Worm (Caenorhabditis elegans) whole organism, late embryonic: ENCODE measurements around the gene pigk-1.
A peak's percentile ranks its signal among the peaks of the same experiment; 100 is the strongest.

Source experiments
- F13H6.1 ChIP-seq: sonication (generic microtip); optimal IDR thresholded peaks from 2 replicates; lab custom pipeline; 2016; ENCODE audit warnings: missing genetic modification characterization, missing compliant biosample characterization
- K02D7.2 ChIP-seq: sonication (generic microtip); optimal IDR thresholded peaks from 2 replicates; lab custom pipeline; 2017; ENCODE audit warnings: mild to moderate bottlenecking, missing genetic modification characterization, missing compliant biosample characterization
- ahr-1 ChIP-seq: sonication (generic microtip); optimal IDR thresholded peaks from 2 replicates; lab custom pipeline; 2016; ENCODE audit warnings: missing genetic modification characterization, missing compliant biosample characterization
- ama-1 ChIP-seq: fragments of 150-350 bp; optimal IDR thresholded peaks from 2 replicates; lab custom pipeline; 2014
- ceh-18 ChIP-seq: sonication (generic microtip); optimal IDR thresholded peaks from 2 replicates; lab custom pipeline; 2016; ENCODE audit warnings: missing genetic modification characterization, missing compliant biosample characterization
- ceh-30 ChIP-seq: fragments of 150-350 bp; optimal IDR thresholded peaks from 2 replicates; lab custom pipeline; 2014; ENCODE audit warnings: missing biosample characterization, missing genetic modification characterization
- ceh-31 ChIP-seq: sonication (generic microtip); optimal IDR thresholded peaks from 2 replicates; lab custom pipeline; 2016; ENCODE audit warnings: missing genetic modification characterization, missing compliant biosample characterization
- ceh-34 ChIP-seq: sonication (generic microtip); optimal IDR thresholded peaks from 2 replicates; lab custom pipeline; 2016; ENCODE audit warnings: mild to moderate bottlenecking, missing genetic modification characterization, missing compliant biosample characterization
- ceh-48 ChIP-seq: sonication (generic microtip); optimal IDR thresholded peaks from 2 replicates; lab custom pipeline; 2016; ENCODE audit warnings: missing genetic modification characterization, inconsistent platforms, missing compliant biosample characterization
- che-1 ChIP-seq: sonication (generic microtip); optimal IDR thresholded peaks from 2 replicates; lab custom pipeline; 2016; ENCODE audit warnings: mild to moderate bottlenecking, missing genetic modification characterization, missing compliant biosample characterization
- dve-1 ChIP-seq: sonication (generic microtip); optimal IDR thresholded peaks from 2 replicates; lab custom pipeline; 2017; ENCODE audit warnings: antibody characterized with exemption, mild to moderate bottlenecking, missing genetic modification characterization, missing compliant biosample characterization
- elt-2 ChIP-seq: sonication (generic microtip); optimal IDR thresholded peaks from 2 replicates; lab custom pipeline; 2016; ENCODE audit warnings: missing genetic modification reagents, missing genetic modification characterization, missing compliant biosample characterization
- ets-4 ChIP-seq: sonication (generic microtip); optimal IDR thresholded peaks from 2 replicates; lab custom pipeline; 2016; ENCODE audit warnings: missing genetic modification characterization, missing compliant biosample characterization
- eyg-1 ChIP-seq: sonication (generic microtip); optimal IDR thresholded peaks from 2 replicates; lab custom pipeline; 2016; ENCODE audit warnings: missing genotype, missing genetic modification characterization, missing compliant biosample characterization
- fkh-6 ChIP-seq: sonication (generic microtip); optimal IDR thresholded peaks from 2 replicates; lab custom pipeline; 2016; ENCODE audit warnings: missing genetic modification characterization, missing compliant biosample characterization
- gmeb-2 ChIP-seq: sonication (generic microtip); optimal IDR thresholded peaks from 2 replicates; lab custom pipeline; 2016; ENCODE audit warnings: missing genetic modification characterization, inconsistent platforms, missing compliant biosample characterization
- hlh-13 ChIP-seq: fragments of 200-800 bp; sonication (Bioruptor generic); optimal IDR thresholded peaks from 2 replicates; lab custom pipeline; 2018; ENCODE audit warnings: mild to moderate bottlenecking, missing genetic modification characterization, missing compliant biosample characterization
- hlh-30 ChIP-seq: sonication (generic microtip); optimal IDR thresholded peaks from 2 replicates; lab custom pipeline; 2017; ENCODE audit warnings: antibody characterized with exemption, missing genetic modification characterization, missing compliant biosample characterization; ENCODE audit not compliant: insufficient read depth
- hlh-6 ChIP-seq: sonication (generic microtip); optimal IDR thresholded peaks from 2 replicates; lab custom pipeline; 2016; ENCODE audit warnings: missing genotype, missing genetic modification characterization, missing compliant biosample characterization
- hlh-8 ChIP-seq: sonication (generic microtip); optimal IDR thresholded peaks from 2 replicates; lab custom pipeline; 2016; ENCODE audit warnings: missing genotype, missing genetic modification characterization, missing compliant biosample characterization
- lim-6 ChIP-seq: sonication (generic microtip); optimal IDR thresholded peaks from 2 replicates; lab custom pipeline; 2016; ENCODE audit warnings: missing genetic modification characterization, missing compliant biosample characterization
- lin-11 ChIP-seq: fragments of 200-800 bp; sonication (Bioruptor generic); optimal IDR thresholded peaks from 2 replicates; lab custom pipeline; 2018; ENCODE audit warnings: mild to moderate bottlenecking, missing genetic modification characterization, missing compliant biosample characterization
- nfya-1 ChIP-seq: sonication (generic microtip); optimal IDR thresholded peaks from 2 replicates; lab custom pipeline; 2017; ENCODE audit warnings: missing genetic modification characterization, mild to moderate bottlenecking, missing compliant biosample characterization, antibody characterized with exemption, moderate library complexity
- npax-4 ChIP-seq: sonication (generic microtip); optimal IDR thresholded peaks from 2 replicates; lab custom pipeline; 2016; ENCODE audit warnings: missing genetic modification characterization, missing compliant biosample characterization
- odd-2 ChIP-seq: sonication (generic microtip); optimal IDR thresholded peaks from 2 replicates; lab custom pipeline; 2017; ENCODE audit warnings: antibody characterized with exemption, mild to moderate bottlenecking, missing genetic modification characterization, missing compliant biosample characterization
- pag-3 ChIP-seq: sonication (generic microtip); optimal IDR thresholded peaks from 2 replicates; lab custom pipeline; 2016; ENCODE audit warnings: missing compliant biosample characterization, missing genetic modification characterization, borderline replicate concordance
- pax-1 ChIP-seq: fragments of 150-350 bp; optimal IDR thresholded peaks from 2 replicates; lab custom pipeline; 2014; ENCODE audit warnings: missing biosample characterization, missing genetic modification characterization
- pha-2 ChIP-seq: sonication (generic microtip); optimal IDR thresholded peaks from 2 replicates; lab custom pipeline; 2017; ENCODE audit warnings: mild to moderate bottlenecking, missing genetic modification characterization, missing compliant biosample characterization
- pha-4 ChIP-seq: fragments of 150-350 bp; optimal IDR thresholded peaks from 2 replicates; lab custom pipeline; 2018; ENCODE audit warnings: missing biosample characterization, missing genetic modification reagents, missing genetic modification characterization
- ref-2 ChIP-seq: sonication (generic microtip); optimal IDR thresholded peaks from 2 replicates; lab custom pipeline; 2016; ENCODE audit warnings: missing genetic modification characterization, missing compliant biosample characterization
- rnt-1 ChIP-seq: sonication (generic microtip); optimal IDR thresholded peaks from 2 replicates; lab custom pipeline; 2016; ENCODE audit warnings: missing genetic modification characterization, missing compliant biosample characterization
- tbx-2 ChIP-seq: sonication (generic microtip); optimal IDR thresholded peaks from 2 replicates; lab custom pipeline; 2016; ENCODE audit warnings: missing genetic modification characterization, missing compliant biosample characterization
- unc-3 ChIP-seq, 2 experiments: fragments of 200-800 bp in 1 of 2; sonication (Bioruptor generic) in 1 of 2; sonication (generic microtip) in 1 of 2; conservative IDR thresholded peaks in 1 of 2; optimal IDR thresholded peaks in 1 of 2; 2 replicates each; pipeline versions ENCODE4 v1.3.6 to Lab custom; 2016 to 2022; ENCODE audit warnings: missing compliant biosample characterization in 2 of 2, missing genetic modification characterization in 2 of 2, missing genetic modification reagents in 1 of 2
- unc-42 ChIP-seq: sonication (generic microtip); optimal IDR thresholded peaks from 2 replicates; lab custom pipeline; 2016; ENCODE audit warnings: missing genotype, missing genetic modification characterization, missing compliant biosample characterization
- unc-55 ChIP-seq: sonication (generic microtip); optimal IDR thresholded peaks from 2 replicates; lab custom pipeline; 2017; ENCODE audit warnings: missing biosample characterization, missing genetic modification reagents, missing genetic modification characterization
- zip-5 ChIP-seq: sonication (generic microtip); optimal IDR thresholded peaks from 2 replicates; lab custom pipeline; 2016; ENCODE audit warnings: missing genetic modification characterization, missing compliant biosample characterization
- ztf-16 ChIP-seq: sonication (generic microtip); optimal IDR thresholded peaks from 2 replicates; lab custom pipeline; 2017; ENCODE audit warnings: missing genetic modification characterization, missing compliant biosample characterization

Gene pigk-1

ce11 chrIV:11109771-11110170 is at the start of gene pigk-1:
Gene pigk-1, minus strand, starts transcription at chrIV:11110018.
- TF ChIP-seq npax-4 (tag; lab: Kevin White, UChicago) (no peak), rnt-1 (no peak), hlh-6 (tag; lab: Kevin White, UChicago) (no peak)
- TF ChIP-seq, all 69 proteins: peak for 0

DNA sequence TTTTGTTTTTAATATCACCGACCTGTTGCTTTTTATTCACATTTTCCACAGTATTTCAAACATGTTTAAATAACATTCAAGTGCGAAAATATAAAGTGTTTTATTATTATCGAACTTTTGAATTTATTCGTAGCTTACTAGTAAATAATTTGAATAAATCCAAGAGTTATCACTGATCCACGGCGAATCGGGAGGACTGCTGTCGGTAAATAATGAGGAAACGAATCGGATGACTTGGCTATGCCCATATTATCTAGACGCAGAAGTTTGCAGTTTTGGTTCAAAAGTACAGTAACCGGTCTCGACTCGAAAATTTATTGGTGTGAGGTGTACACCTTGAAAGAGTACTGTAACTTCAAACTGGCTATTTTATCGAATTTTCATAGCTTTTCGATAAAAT is 46.7 kb upstream of the pigk-1 start:
- TF ChIP-seq pha-2 (tag; lab: Kevin White, UChicago) (no peak), ama-1 (lab: Kevin White, UChicago) (no peak), ceh-48 (no peak), pha-4 (tag; lab: Kevin White, UChicago) (no peak), ceh-30 (no peak), elt-2 (no peak), nfya-1 (tag; lab: Kevin White, UChicago) (no peak), fkh-6 (tag; lab: Kevin White, UChicago) (no peak), ahr-1 (tag; lab: Kevin White, UChicago) (no peak), ets-4 (no peak), eyg-1 (tag; lab: Kevin White, UChicago) (no peak), unc-3 (GFP tag; conservative IDR thresholded peaks at IDR 0.05; lab: Robert Waterston, UW) (no peak), unc-3 (tag; optimal IDR thresholded peaks at IDR 0.05; lab: Kevin White, UChicago) (no peak), unc-42 (tag; lab: Kevin White, UChicago) (no peak), ztf-16 (tag; lab: Kevin White, UChicago) (no peak), ceh-31 (tag; lab: Kevin White, UChicago) (no peak)

DNA sequence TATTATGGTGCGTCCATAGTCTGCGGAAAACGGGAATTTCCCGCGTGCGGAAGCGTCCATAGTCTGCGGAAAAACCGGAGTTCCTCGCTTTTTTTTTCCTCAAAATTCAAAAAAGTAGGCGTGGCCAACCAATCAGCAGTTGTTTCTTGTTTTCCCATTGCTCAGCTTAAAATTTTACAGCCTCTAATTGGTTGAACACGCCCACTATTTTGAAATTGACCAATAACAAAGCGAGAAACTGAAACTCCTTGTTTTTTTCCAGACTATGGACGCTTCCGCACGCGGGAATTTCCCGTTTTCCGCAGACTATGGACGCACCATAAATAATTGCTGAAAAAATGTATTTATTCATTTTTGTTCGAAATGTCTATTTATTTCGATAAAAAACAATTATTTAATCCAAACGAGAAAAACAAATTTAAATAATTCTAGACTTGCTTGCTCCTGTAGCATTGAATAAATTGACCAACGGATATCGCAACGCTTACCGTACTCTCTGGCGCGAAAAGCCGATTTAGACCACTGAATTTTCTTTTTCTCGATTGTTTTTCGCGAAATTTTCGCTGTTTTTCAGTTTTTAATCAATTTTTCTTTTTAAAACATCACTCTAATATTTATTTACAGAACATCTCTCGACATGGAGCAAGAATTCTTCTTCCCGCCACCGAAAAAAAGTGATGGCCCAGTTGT is 44.8 kb upstream of the pigk-1 start, which contains the start of gene C08F8.3:
Gene C08F8.3, plus strand, starts transcription at position 620 of the 690 bp plus-strand sequence.
- peak; percentile 37 for TF ChIP-seq nfya-1 (tag; lab: Kevin White, UChicago)

DNA sequence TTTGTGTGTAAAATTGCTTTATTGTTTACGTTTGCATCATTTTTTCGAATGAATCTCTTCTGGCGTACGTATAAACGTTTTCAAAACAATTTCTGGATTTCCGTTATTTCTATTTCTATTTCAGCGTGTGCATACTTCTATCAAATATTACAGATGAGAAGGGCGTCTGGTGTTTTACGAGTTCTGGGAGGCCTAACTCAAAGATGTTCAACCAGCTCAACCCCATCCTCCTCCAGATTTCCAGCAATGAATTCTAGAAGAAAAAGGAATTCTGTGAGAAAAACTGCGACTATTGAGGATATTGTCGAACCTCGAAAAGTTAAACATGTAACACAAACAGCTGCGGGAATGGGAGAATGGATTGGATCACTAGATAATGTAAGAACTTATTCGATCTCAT is 41.0 kb upstream of the pigk-1 start, which contains the start of gene C08F8.2:
Gene C08F8.2, plus strand, starts transcription at position 154 of the 400 bp plus-strand sequence.
- TF ChIP-seq ceh-30: no peak
- no peak for TF ChIP-seq elt-2
- no peak for TF ChIP-seq hlh-30
- no peak for TF ChIP-seq odd-2 (tag; lab: Kevin White, UChicago)
- TF ChIP-seq fkh-6 (tag; lab: Kevin White, UChicago): no peak
- TF ChIP-seq pag-3 (tag; lab: Kevin White, UChicago): no peak

- TF ChIP-seq unc-3 (GFP tag; conservative IDR thresholded peaks at IDR 0.05; lab: Robert Waterston, UW): peak; percentile 29; the same call in 1 of the 2 replicates
- TF ChIP-seq unc-3 (tag; optimal IDR thresholded peaks at IDR 0.05; lab: Kevin White, UChicago): no peak
- peak; percentile 3 for TF ChIP-seq rnt-1
- peak; percentile 50 for TF ChIP-seq ceh-31 (tag; lab: Kevin White, UChicago)
- TF ChIP-seq hlh-13 (GFP tag; lab: Kevin White, UChicago): no peak
- TF ChIP-seq tbx-2 (tag; lab: Kevin White, UChicago): peak; percentile 44
- peak; percentile 90 for TF ChIP-seq nfya-1 (tag; lab: Kevin White, UChicago)
- no peak for TF ChIP-seq hlh-8
- peak; percentile 48 for TF ChIP-seq elt-2
- TF ChIP-seq gmeb-2 (tag; lab: Kevin White, UChicago): peak; percentile 12
- no peak for TF ChIP-seq ets-4
- peak; percentile 14 for TF ChIP-seq ceh-34
- TF ChIP-seq ceh-18 (tag; lab: Kevin White, UChicago): peak; percentile 39
- TF ChIP-seq dve-1 (tag; lab: Kevin White, UChicago): peak; percentile 54
- peak; percentile 66 for TF ChIP-seq pax-1 (tag; lab: Kevin White, UChicago)
- no peak for TF ChIP-seq K02D7.2
- peak; percentile 46 for TF ChIP-seq unc-42 (tag; lab: Kevin White, UChicago)
- TF ChIP-seq F13H6.1 (tag; lab: Kevin White, UChicago): peak; percentile 11
- no peak for TF ChIP-seq lim-6 (tag; lab: Kevin White, UChicago)
- TF ChIP-seq ref-2 (tag; lab: Kevin White, UChicago): peak; percentile 25
- no peak for TF ChIP-seq zip-5 (tag; lab: Kevin White, UChicago)
- TF ChIP-seq unc-55: peak; percentile 37
- no peak for TF ChIP-seq che-1 (tag; lab: Kevin White, UChicago)
- no peak for TF ChIP-seq lin-11 (tag; lab: Kevin White, UChicago)
Observed at ce11 chrIV:11149454-11150163, 39.8 kb upstream of the pigk-1 start, which contains the start of the genes F01G4.6 and pfd-1. Gene F01G4.6, minus strand, starts transcription at chrIV:11149504. Gene pfd-1, plus strand, starts transcription at chrIV:11150113.
